Worm (Caenorhabditis elegans): ENCODE results near the gene ZC449.5.

Gene ZC449.5

DNA sequence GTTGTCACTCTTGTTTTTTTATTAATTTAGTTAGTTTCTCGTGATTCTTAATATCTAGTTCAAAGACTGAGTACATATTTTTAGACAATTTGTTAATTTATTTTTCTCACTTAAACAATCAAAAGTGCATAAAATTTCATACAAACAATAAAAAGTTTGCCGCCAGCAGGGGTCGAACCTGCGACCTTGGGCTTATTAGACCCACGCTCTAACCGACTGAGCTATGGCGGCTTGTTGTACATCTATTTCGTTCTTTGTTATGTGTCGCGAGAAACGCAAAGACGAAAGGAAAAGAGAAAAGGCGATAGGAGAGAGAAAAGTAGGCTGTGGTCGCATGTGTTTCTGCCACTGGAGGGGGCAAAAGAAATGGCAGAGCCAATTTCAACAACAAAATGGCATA, 47.9 kb upstream of the ZC449.5 start (continued):
- peak; percentile 82 for TF ChIP-seq spr-1 (tag; optimal IDR thresholded peaks at IDR 0.05)
- peak; percentile 60; the same call in 1 of the 2 replicates for TF ChIP-seq ceh-44 (GFP tag; IDR thresholded peaks at IDR 0.05)
- TF ChIP-seq lin-38 (GFP tag; IDR thresholded peaks at IDR 0.05) = peak; percentile 81
- TF ChIP-seq lir-3 (tag; optimal IDR thresholded peaks at IDR 0.05) = peak; percentile 75
- no peak for TF ChIP-seq ama-1 (optimal IDR thresholded peaks at IDR 0.05)
- peak; percentile 74 for TF ChIP-seq Y5F2A.4 (GFP tag; optimal IDR thresholded peaks at IDR 0.05)
- no peak for TF ChIP-seq cey-2 (tag; optimal IDR thresholded peaks at IDR 0.05; ENCODE audit: borderline replicate concordance, insufficient read depth)
- no peak for TF ChIP-seq lin-15B (tag; optimal IDR thresholded peaks at IDR 0.05)
- peak; percentile 87 for TF ChIP-seq dve-1 (tag; optimal IDR thresholded peaks at IDR 0.05; ENCODE audit: insufficient read depth)
- TF ChIP-seq ceh-32 (tag; optimal IDR thresholded peaks at IDR 0.05; ENCODE audit: poor library complexity) = peak; percentile 30
- TF ChIP-seq ztf-11 (tag; optimal IDR thresholded peaks at IDR 0.05) = no peak
- no peak for TF ChIP-seq snpc-4 (tag; optimal IDR thresholded peaks at IDR 0.05)
- TF ChIP-seq mep-1 (tag; optimal IDR thresholded peaks at IDR 0.05) = peak; percentile 94
- peak; percentile 63 for TF ChIP-seq F10B5.3 (tag; optimal IDR thresholded peaks at IDR 0.05)
- TF ChIP-seq dpl-1 (GFP tag; optimal IDR thresholded peaks at IDR 0.05) = peak; percentile 35
- TF ChIP-seq ces-1 (GFP tag; optimal IDR thresholded peaks at IDR 0.05) = peak; percentile 39
- no peak for TF ChIP-seq zag-1 (tag; optimal IDR thresholded peaks at IDR 0.05)
- TF ChIP-seq nhr-6 (tag; optimal IDR thresholded peaks at IDR 0.05) = peak; percentile 64
- peak; percentile 82; the same call in 1 of the 2 replicates for TF ChIP-seq lin-29 (GFP tag; IDR thresholded peaks at IDR 0.05)
- peak; percentile 85 for TF ChIP-seq lin-13 (GFP tag; optimal IDR thresholded peaks at IDR 0.05)
- TF ChIP-seq zfp-3 (GFP tag; conservative IDR thresholded peaks at IDR 0.05) = peak; percentile 88
- peak; percentile 86; the same call in 1 of the 2 replicates for TF ChIP-seq Y105C5A.15 (GFP tag; IDR thresholded peaks at IDR 0.05)
- no peak for TF ChIP-seq ZK337.2 (GFP tag; IDR thresholded peaks at IDR 0.05)
- TF ChIP-seq duxl-1 (tag; optimal IDR thresholded peaks at IDR 0.05; ENCODE audit: poor library complexity) = peak; percentile 78
- peak; percentile 87 for TF ChIP-seq ztf-7 (tag; optimal IDR thresholded peaks at IDR 0.05)
- peak; percentile 74 for TF ChIP-seq nhr-28 (tag; optimal IDR thresholded peaks at IDR 0.05)
- TF ChIP-seq php-3 (GFP tag; IDR thresholded peaks at IDR 0.05) = peak; percentile 92
- TF ChIP-seq hmg-1.1 (GFP tag; IDR thresholded peaks at IDR 0.05) = peak; percentile 97
- peak; percentile 91 for TF ChIP-seq madf-9 (GFP tag; conservative IDR thresholded peaks at IDR 0.05)
- peak; percentile 93 for TF ChIP-seq snpc-1.2 (GFP tag; IDR thresholded peaks at IDR 0.05)
- TF ChIP-seq aly-2 (tag; optimal IDR thresholded peaks at IDR 0.05) = no peak
- TF ChIP-seq F49E8.2 (tag; optimal IDR thresholded peaks at IDR 0.05; ENCODE audit: borderline replicate concordance) = peak; percentile 75
- TF ChIP-seq nhr-41 (GFP tag; IDR thresholded peaks at IDR 0.05) = peak; percentile 64; the same call in 1 of the 2 replicates
- no peak for TF ChIP-seq ceh-62 (tag; optimal IDR thresholded peaks at IDR 0.05)
- peak; percentile 30 for TF ChIP-seq attf-4 (tag; optimal IDR thresholded peaks at IDR 0.05)
- TF ChIP-seq F44E2.7 (GFP tag; IDR thresholded peaks at IDR 0.05) = peak; percentile 74; the same call in 1 of the 2 replicates
- peak; percentile 65 for TF ChIP-seq mxl-3 (GFP tag; optimal IDR thresholded peaks at IDR 0.05)
- TF ChIP-seq T26A8.4 (GFP tag; IDR thresholded peaks at IDR 0.05) = peak; percentile 90
- TF ChIP-seq zfp-2 (tag; optimal IDR thresholded peaks at IDR 0.05) = peak; percentile 68
- peak; percentile 88 for TF ChIP-seq lin-1 (GFP tag; IDR thresholded peaks at IDR 0.05)
- peak; percentile 23 to 80 for TF ChIP-seq lsy-2 (tag; optimal IDR thresholded peaks at IDR 0.05)
- TF ChIP-seq nhr-237 (tag; optimal IDR thresholded peaks at IDR 0.05) = no peak
- TF ChIP-seq F26F4.8 (GFP tag; conservative IDR thresholded peaks at IDR 0.05) = peak; percentile 82; the same call in 1 of the 2 replicates
- TF ChIP-seq madf-5 (GFP tag; IDR thresholded peaks at IDR 0.05) = peak; percentile 90 to 92
- TF ChIP-seq nhr-42 (GFP tag; IDR thresholded peaks at IDR 0.05) = peak; percentile 82
- TF ChIP-seq daf-8 (GFP tag; IDR thresholded peaks at IDR 0.05) = no peak
- peak; percentile 88 for TF ChIP-seq pha-4 (GFP tag; IDR thresholded peaks at IDR 0.05)
- TF ChIP-seq pha-4 (tag; optimal IDR thresholded peaks at IDR 0.05) = peak; percentile 41
- TF ChIP-seq Y75B8A.6 (GFP tag; IDR thresholded peaks at IDR 0.05) = peak; percentile 89; the same call in 1 of the 2 replicates
- TF ChIP-seq hif-1 (tag; optimal IDR thresholded peaks at IDR 0.05) = peak; percentile 10 to 76
- TF ChIP-seq ceh-28 (tag; optimal IDR thresholded peaks at IDR 0.05) = no peak

Measured in whole organism, L4 larva.